Fruit fly (Drosophila melanogaster) whole organism: ENCODE measurements around the gene CG1368.

Experiments
- CG8478 ChIP-seq: fragments of >200 bp; optimal IDR thresholded peaks from 2 replicates; lab custom pipeline; 2018; ENCODE audit warnings: inconsistent platforms
- Dll ChIP-seq: fragments of >200 bp; optimal IDR thresholded peaks from 2 replicates; lab custom pipeline; 2017
- EcR ChIP-seq, 2 experiments: fragments of >200 bp; optimal IDR thresholded peaks; 2 replicates each; lab custom pipeline; 2017; ENCODE audit warnings: missing biosample characterization in 2 of 2, missing genetic modification characterization in 2 of 2, missing genetic modification reagents in 2 of 2
- pan ChIP-seq: fragments of >200 bp; optimal IDR thresholded peaks from 2 replicates; lab custom pipeline; 2017
- psq ChIP-seq: fragments of >200 bp; optimal IDR thresholded peaks from 2 replicates; lab custom pipeline; 2017
- usp ChIP-seq: fragments of >200 bp; optimal IDR thresholded peaks from 2 replicates; lab custom pipeline; 2017; ENCODE audit warnings: missing biosample characterization, missing genetic modification characterization, mixed read lengths

Gene CG1368

dm6 chrX:14213509-14214154, 39.1 kb downstream of the CG1368 start:
- TF ChIP-seq Dll (lab: Kevin White, UChicago) (no peak), EcR (GFP tag; optimal IDR thresholded peaks at IDR 0.05; lab: Kevin White, UChicago) (no peak), pan (lab: Kevin White, UChicago) (no peak), CG8478 (lab: Kevin White, UChicago) (no peak), usp (no peak), psq (no peak)

dm6 chrX:14214505-14215449, 40.2 kb downstream of the CG1368 start:
- no peak for TF ChIP-seq CG8478 (lab: Kevin White, UChicago)
- no peak for TF ChIP-seq psq
- no peak for TF ChIP-seq usp
- no peak for TF ChIP-seq EcR (GFP tag; optimal IDR thresholded peaks at IDR 0.05; lab: Kevin White, UChicago)
- TF ChIP-seq Dll (lab: Kevin White, UChicago), result no peak
- no peak for TF ChIP-seq pan (lab: Kevin White, UChicago)

dm6 chrX:14215834-14216233, 41.3 kb downstream of the CG1368 start:
- TF ChIP-seq pan (lab: Kevin White, UChicago) (no peak), usp (no peak), EcR (GFP tag; optimal IDR thresholded peaks at IDR 0.05; lab: Kevin White, UChicago) (no peak), psq (no peak), CG8478 (lab: Kevin White, UChicago) (no peak), Dll (lab: Kevin White, UChicago) (no peak)

dm6 chrX:14216844-14217243, 42.3 kb downstream of the CG1368 start:
- TF ChIP-seq usp (no peak), psq (no peak), pan (lab: Kevin White, UChicago) (no peak)

dm6 chrX:14218045-14218483, 43.5 kb downstream of the CG1368 start:
- no peak for TF ChIP-seq EcR (GFP tag; optimal IDR thresholded peaks at IDR 0.05; lab: Kevin White, UChicago)

dm6 chrX:14221182-14221581, 46.6 kb downstream of the CG1368 start:
- TF ChIP-seq usp (no peak), Dll (lab: Kevin White, UChicago) (no peak), pan (lab: Kevin White, UChicago) (no peak), CG8478 (lab: Kevin White, UChicago) (no peak), psq (no peak), EcR (GFP tag; optimal IDR thresholded peaks at IDR 0.05; lab: Kevin White, UChicago) (no peak)

- TF ChIP-seq usp (no peak), CG8478 (lab: Kevin White, UChicago) (no peak), pan (lab: Kevin White, UChicago) (no peak), Dll (lab: Kevin White, UChicago) (no peak), EcR (GFP tag; optimal IDR thresholded peaks at IDR 0.05; lab: Kevin White, UChicago) (no peak), psq (no peak)
Observed at dm6 chrX:14221995-14222394, 47.4 kb downstream of the CG1368 start.
